Fruit fly (Drosophila melanogaster) whole organism, embryonic: Measurements from ENCODE around the gene Gr64a.

Experiments used
- Antp ChIP-seq: fragments of 200-800 bp; sonication (Bioruptor generic); optimal IDR thresholded peaks from 3 replicates; lab custom pipeline; 2016; ENCODE audit warnings: missing biosample characterization, missing genetic modification characterization
- Awh ChIP-seq: fragments of 200-800 bp; sonication (Bioruptor generic); IDR thresholded peaks from 2 replicates; pipeline ENCODE4, ENCODE4 v1.3.6; 2022; ENCODE audit warnings: missing biosample characterization, missing genetic modification characterization
- BEAF-32 ChIP-seq: fragments of 200-800 bp; sonication (Bioruptor generic); optimal IDR thresholded peaks from 3 replicates; lab custom pipeline; 2017; ENCODE audit warnings: missing biosample characterization, missing genetic modification characterization, mild to moderate bottlenecking, moderate library complexity, missing genetic modification reagents
- Bgb ChIP-seq: fragments of 200-800 bp; sonication (Bioruptor generic); IDR thresholded peaks from 2 replicates; pipeline ENCODE4 v1.3.6; 2022; ENCODE audit warnings: missing biosample characterization, missing genetic modification characterization; ENCODE audit not compliant: partially characterized antibody
- Bteb2 ChIP-seq: fragments of 200-800 bp; sonication (Bioruptor generic); optimal IDR thresholded peaks from 2 replicates; lab custom pipeline; 2016; ENCODE audit warnings: missing biosample characterization, missing genetic modification characterization
- CG10543 ChIP-seq: fragments of 200-800 bp; sonication (Bioruptor generic); optimal IDR thresholded peaks from 3 replicates; lab custom pipeline; 2017; ENCODE audit warnings: missing biosample characterization, mild to moderate bottlenecking, missing genetic modification characterization, moderate library complexity
- CG11695 ChIP-seq: fragments of 200-800 bp; sonication (Bioruptor generic); IDR thresholded peaks from 3 replicates; pipeline ENCODE4 v1.3.6; 2022; ENCODE audit warnings: missing biosample characterization, missing genetic modification characterization
- CG12155 ChIP-seq: fragments of 200-800 bp; sonication (Bioruptor generic); optimal IDR thresholded peaks from 3 replicates; lab custom pipeline; 2016; ENCODE audit warnings: missing biosample characterization, missing genetic modification characterization
- CG1233 ChIP-seq: fragments of 200-800 bp; sonication (Bioruptor generic); optimal IDR thresholded peaks from 4 replicates; lab custom pipeline; 2018; ENCODE audit warnings: missing biosample characterization, mild to moderate bottlenecking, missing genetic modification characterization
- CG12744 ChIP-seq: fragments of 200-800 bp; sonication (Bioruptor generic); optimal IDR thresholded peaks from 2 replicates; lab custom pipeline; 2016; ENCODE audit warnings: missing biosample characterization, missing genetic modification characterization
- CG13123 ChIP-seq: fragments of 200-800 bp; sonication (Bioruptor generic); optimal IDR thresholded peaks from 2 replicates; lab custom pipeline; 2016; ENCODE audit warnings: missing biosample characterization, missing genetic modification characterization
- CG14667 ChIP-seq: fragments of 200-800 bp; sonication (Bioruptor generic); IDR thresholded peaks from 2 replicates; pipeline ENCODE4 v1.3.6; 2022; ENCODE audit warnings: missing biosample characterization, missing genetic modification characterization
- CG17361 ChIP-seq: fragments of 200-800 bp; sonication (Bioruptor generic); IDR thresholded peaks from 3 replicates; pipeline ENCODE4 v1.3.6; 2022; ENCODE audit warnings: missing biosample characterization, missing genetic modification characterization
- CG18011 ChIP-seq: fragments of 200-800 bp; sonication (Bioruptor generic); optimal IDR thresholded peaks from 2 replicates; lab custom pipeline; 2017; ENCODE audit warnings: missing biosample characterization, missing genetic modification characterization, mild to moderate bottlenecking, moderate library complexity, missing genotype
- CG2116 ChIP-seq: fragments of 200-800 bp; sonication (Bioruptor generic); optimal IDR thresholded peaks from 3 replicates; lab custom pipeline; 2018; ENCODE audit warnings: missing biosample characterization, mild to moderate bottlenecking, missing genetic modification characterization
- CG2678 ChIP-seq: fragments of 200-800 bp; sonication (Bioruptor generic); optimal IDR thresholded peaks from 3 replicates; lab custom pipeline; 2019; ENCODE audit warnings: missing biosample characterization, mild to moderate bottlenecking, missing genetic modification characterization, moderate library complexity
- CG2712 ChIP-seq: fragments of 200-800 bp; optimal IDR thresholded peaks from 3 replicates; lab custom pipeline; 2019; ENCODE audit warnings: missing biosample characterization, mild to moderate bottlenecking, missing genetic modification characterization, moderate library complexity
- CG2875 ChIP-seq: fragments of 200-800 bp; sonication (Bioruptor generic); optimal IDR thresholded peaks from 2 replicates; lab custom pipeline; 2017; ENCODE audit warnings: missing biosample characterization, mild to moderate bottlenecking, missing genetic modification characterization, missing genetic modification reagents
- CG31441 ChIP-seq: fragments of 200-800 bp; sonication (Bioruptor generic); IDR thresholded peaks from 2 replicates; pipeline ENCODE4 v1.3.6; 2022; ENCODE audit warnings: missing biosample characterization, missing genetic modification characterization
- CG6689 ChIP-seq: fragments of 200-800 bp; sonication (Bioruptor generic); IDR thresholded peaks from 2 replicates; pipeline ENCODE4 v1.3.6; 2022; ENCODE audit warnings: missing biosample characterization, missing genetic modification characterization
- CG8478 ChIP-seq: fragments of >200 bp; optimal IDR thresholded peaks from 2 replicates; lab custom pipeline; 2018
- Drgx ChIP-seq: fragments of 200-800 bp; sonication (Bioruptor generic); IDR thresholded peaks from 2 replicates; pipeline ENCODE4 v1.3.6; 2022; ENCODE audit warnings: missing biosample characterization, missing genetic modification characterization
- ERR ChIP-seq: fragments of 200-800 bp; sonication (Bioruptor generic); optimal IDR thresholded peaks from 2 replicates; lab custom pipeline; 2016; ENCODE audit warnings: missing biosample characterization, missing genetic modification characterization
- Neu2 ChIP-seq: fragments of 200-800 bp; sonication (Bioruptor generic); optimal IDR thresholded peaks from 3 replicates; lab custom pipeline; 2016; ENCODE audit warnings: missing biosample characterization, missing genetic modification characterization, borderline replicate concordance
- Pdp1 ChIP-seq, 2 experiments: fragments of 200-800 bp; sonication (Bioruptor generic); optimal IDR thresholded peaks; 3 replicates each; lab custom pipeline; 2016; ENCODE audit warnings: missing biosample characterization in 2 of 2, missing genetic modification characterization in 2 of 2, mild to moderate bottlenecking in 1 of 2, moderate library complexity in 1 of 2
- Poxn ChIP-seq: fragments of 200-800 bp; sonication (Bioruptor generic); IDR thresholded peaks from 2 replicates; pipeline ENCODE4 v1.3.6; 2022; ENCODE audit warnings: missing biosample characterization, missing genetic modification characterization
- Stat92E ChIP-seq, 3 experiments: fragments of >200 bp in 2 of 3; fragments of 200-800 bp in 1 of 3; sonication (Bioruptor generic) in 1 of 3; optimal IDR thresholded peaks; 2 replicates each; lab custom pipeline; 2017 to 2019; ENCODE audit warnings: missing biosample characterization in 3 of 3, missing genetic modification characterization in 3 of 3, mild to moderate bottlenecking in 1 of 3, moderate library complexity in 1 of 3
- bigmax ChIP-seq: fragments of 200-800 bp; sonication (Bioruptor generic); optimal IDR thresholded peaks from 2 replicates; lab custom pipeline; 2018; ENCODE audit warnings: missing biosample characterization, mild to moderate bottlenecking, missing genetic modification characterization
- ci ChIP-seq: fragments of 200-800 bp; sonication (Bioruptor generic); IDR thresholded peaks from 3 replicates; pipeline ENCODE4 v1.3.6; 2022; ENCODE audit warnings: missing biosample characterization, missing genetic modification characterization
- corto ChIP-seq: fragments of 200-800 bp; sonication (Bioruptor generic); optimal IDR thresholded peaks from 2 replicates; lab custom pipeline; 2016; ENCODE audit warnings: missing biosample characterization, mild to moderate bottlenecking, missing genetic modification characterization, moderate library complexity
- dpn ChIP-seq, 2 experiments: fragments of 200-800 bp; sonication (Bioruptor generic); optimal IDR thresholded peaks; 3 replicates each; lab custom pipeline; 2016; ENCODE audit warnings: missing biosample characterization in 2 of 2, missing genetic modification characterization in 2 of 2
- en ChIP-seq: fragments of 200-800 bp; sonication (Bioruptor generic); optimal IDR thresholded peaks from 2 replicates; lab custom pipeline; 2016; ENCODE audit warnings: missing biosample characterization, missing genetic modification characterization
- gem ChIP-seq: fragments of 200-800 bp; sonication (Bioruptor generic); optimal IDR thresholded peaks from 2 replicates; lab custom pipeline; 2019; ENCODE audit warnings: missing biosample characterization, mild to moderate bottlenecking, missing genetic modification characterization, moderate library complexity
- klu ChIP-seq: fragments of 200-800 bp; sonication (Bioruptor generic); IDR thresholded peaks from 2 replicates; pipeline ENCODE4 v1.3.6; 2022; ENCODE audit warnings: missing biosample characterization, missing genetic modification characterization
- mld ChIP-seq: fragments of 200-800 bp; sonication (Bioruptor generic); IDR thresholded peaks from 3 replicates; pipeline ENCODE4 v1.3.6; 2022; ENCODE audit warnings: missing biosample characterization, missing genetic modification characterization; ENCODE audit not compliant: partially characterized antibody
- nerfin-1 ChIP-seq: fragments of 200-800 bp; sonication (Bioruptor generic); optimal IDR thresholded peaks from 3 replicates; lab custom pipeline; 2019; ENCODE audit warnings: missing biosample characterization, mild to moderate bottlenecking, missing genetic modification characterization, moderate library complexity
- nmo ChIP-seq: fragments of 200-800 bp; sonication (Bioruptor generic); optimal IDR thresholded peaks from 2 replicates; lab custom pipeline; 2018; ENCODE audit warnings: missing biosample characterization, mild to moderate bottlenecking, missing genetic modification characterization, moderate library complexity
- onecut ChIP-seq: fragments of 200-800 bp; sonication (Bioruptor generic); IDR thresholded peaks from 2 replicates; pipeline ENCODE4 v1.3.6; 2022; ENCODE audit warnings: missing biosample characterization, missing genetic modification characterization
- org-1 ChIP-seq: fragments of 200-800 bp; sonication (Bioruptor generic); optimal IDR thresholded peaks from 2 replicates; lab custom pipeline; 2017; ENCODE audit warnings: missing biosample characterization, missing genetic modification characterization
- prd ChIP-seq, 3 experiments: fragments of >200 bp in 2 of 3; fragments of 200-800 bp in 1 of 3; sonication (Bioruptor generic) in 1 of 3; optimal IDR thresholded peaks in 2 of 3; IDR thresholded peaks in 1 of 3; 2 replicates in 2 of 3; 3 replicates in 1 of 3; pipeline versions ENCODE4 v1.3.6 to Lab custom; 2017 to 2022; ENCODE audit warnings: missing biosample characterization in 1 of 3, missing genetic modification characterization in 1 of 3
- salm ChIP-seq: fragments of 200-800 bp; sonication (Bioruptor generic); optimal IDR thresholded peaks from 2 replicates; lab custom pipeline; 2018; ENCODE audit warnings: missing biosample characterization, mild to moderate bottlenecking, missing genetic modification characterization
- sc ChIP-seq, 3 experiments: fragments of >200 bp in 2 of 3; fragments of 200-800 bp in 1 of 3; sonication (Bioruptor generic) in 1 of 3; optimal IDR thresholded peaks; 2 replicates in 2 of 3; 3 replicates in 1 of 3; lab custom pipeline; 2017; ENCODE audit warnings: mild to moderate bottlenecking in 1 of 3, missing biosample characterization in 1 of 3, missing genetic modification characterization in 1 of 3, missing genetic modification reagents in 1 of 3
- scrt ChIP-seq: fragments of 200-800 bp; sonication (Bioruptor generic); optimal IDR thresholded peaks from 2 replicates; lab custom pipeline; 2018; ENCODE audit warnings: missing biosample characterization, mild to moderate bottlenecking, missing genetic modification characterization, moderate library complexity
- sima ChIP-seq: fragments of 200-800 bp; sonication (Bioruptor generic); optimal IDR thresholded peaks from 2 replicates; lab custom pipeline; 2016; ENCODE audit warnings: missing biosample characterization, missing genetic modification characterization
- sug ChIP-seq: fragments of 200-800 bp; optimal IDR thresholded peaks from 2 replicates; lab custom pipeline; 2019; ENCODE audit warnings: missing biosample characterization, mild to moderate bottlenecking, missing genetic modification characterization, moderate library complexity
- tap ChIP-seq: fragments of 200-800 bp; optimal IDR thresholded peaks from 3 replicates; lab custom pipeline; 2019; ENCODE audit warnings: missing biosample characterization, mild to moderate bottlenecking, missing genetic modification characterization, moderate library complexity
- tgo ChIP-seq: fragments of 200-800 bp; sonication (Bioruptor generic); IDR thresholded peaks from 3 replicates; pipeline ENCODE4 v1.3.6; 2022; ENCODE audit warnings: missing biosample characterization, missing genetic modification characterization
- tin ChIP-seq: fragments of 200-800 bp; sonication (Bioruptor generic); optimal IDR thresholded peaks from 3 replicates; lab custom pipeline; 2016; ENCODE audit warnings: missing biosample characterization, missing genetic modification characterization
- tna ChIP-seq: fragments of 200-800 bp; sonication (Bioruptor generic); IDR thresholded peaks from 2 replicates; pipeline ENCODE4 v1.3.6; 2022; ENCODE audit warnings: missing biosample characterization, missing genetic modification characterization; ENCODE audit not compliant: partially characterized antibody
- zf30C ChIP-seq: fragments of 200-800 bp; sonication (Bioruptor generic); optimal IDR thresholded peaks from 3 replicates; lab custom pipeline; 2018; ENCODE audit warnings: missing biosample characterization, mild to moderate bottlenecking, missing genetic modification characterization

Gr64a gene

DNA sequence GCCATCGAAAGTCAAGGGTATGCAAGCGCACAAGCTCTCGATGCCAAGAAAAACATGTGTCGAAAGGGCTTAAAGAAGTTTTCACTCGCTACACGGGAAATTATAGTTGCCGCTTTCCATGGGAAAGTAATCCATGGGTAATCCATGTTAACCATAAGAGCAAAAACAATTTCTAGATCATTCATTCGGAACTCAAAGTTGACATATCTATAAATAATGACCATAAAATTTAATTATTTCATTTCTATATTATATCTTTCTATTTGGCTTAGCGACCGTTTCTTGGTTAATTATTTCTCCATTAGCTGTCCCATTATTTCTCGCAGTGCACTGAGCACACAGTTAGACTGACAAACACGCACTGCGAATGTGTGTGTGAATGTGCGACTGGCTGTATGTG lies 25.9 kb upstream of the Gr64a start (continued):
- TF ChIP-seq CG12155, result no peak
- TF ChIP-seq CG31441 (GFP tag; lab: Robert Waterston, UW), result peak; percentile 22; the same call in 1 of the 2 replicates
- TF ChIP-seq BEAF-32 (GFP tag; lab: Kevin White, UChicago), result no peak
- no peak for TF ChIP-seq CG11695 (GFP tag; lab: Robert Waterston, UW)
- no peak for TF ChIP-seq prd (optimal IDR thresholded peaks at IDR 0.05; lab: Kevin White, UChicago)
- peak; percentile 15; the same call in 1 of the 3 replicates for TF ChIP-seq prd (GFP tag; IDR thresholded peaks at IDR 0.05; lab: Robert Waterston, UW)
- TF ChIP-seq bigmax, result no peak
- TF ChIP-seq CG2116, result no peak
- TF ChIP-seq ERR (GFP tag; lab: Kevin White, UChicago), result no peak
- TF ChIP-seq nerfin-1 (tag; lab: Kevin White, UChicago), result no peak
- no peak for TF ChIP-seq mld (GFP tag; lab: Robert Waterston, UW)
- no peak for TF ChIP-seq Poxn (GFP tag; lab: Robert Waterston, UW)
- TF ChIP-seq org-1 (GFP tag; lab: Kevin White, UChicago), result peak; percentile 1
- TF ChIP-seq tin, result no peak
- TF ChIP-seq tap, result no peak
- no peak; the same call in 2 of the 3 replicates for TF ChIP-seq tgo (GFP tag; lab: Robert Waterston, UW)
- TF ChIP-seq scrt (GFP tag; lab: Kevin White, UChicago), result peak; percentile 1
- no peak for TF ChIP-seq CG14667
- TF ChIP-seq CG2875, result no peak
- TF ChIP-seq CG1233 (GFP tag; lab: Kevin White, UChicago), result no peak
- TF ChIP-seq nmo, result peak; percentile 49
- no peak for TF ChIP-seq CG8478 (lab: Kevin White, UChicago)
- no peak for TF ChIP-seq Bgb (GFP tag; lab: Robert Waterston, UW)
- peak; percentile 60 for TF ChIP-seq gem (tag; lab: Kevin White, UChicago)
- TF ChIP-seq Awh (GFP tag; lab: Robert Waterston, UW), result no peak
- TF ChIP-seq tna (GFP tag; lab: Robert Waterston, UW), result no peak
- no peak for TF ChIP-seq Neu2
- no peak for TF ChIP-seq sc (optimal IDR thresholded peaks at IDR 0.05; lab: Kevin White, UChicago)
- TF ChIP-seq sc (GFP tag; optimal IDR thresholded peaks at IDR 0.05; lab: Kevin White, UChicago), result no peak
- peak in 1 of 2 experiments; percentile 21 for TF ChIP-seq dpn (GFP tag; optimal IDR thresholded peaks at IDR 0.05; lab: Kevin White, UChicago)
- peak; percentile 53 for TF ChIP-seq CG2678
- no peak for TF ChIP-seq Antp (GFP tag; lab: Kevin White, UChicago)
- no peak for TF ChIP-seq Drgx (GFP tag; lab: Robert Waterston, UW)
- no peak for TF ChIP-seq CG13123 (GFP tag; lab: Kevin White, UChicago)
- no peak for TF ChIP-seq Pdp1 (GFP tag; optimal IDR thresholded peaks at IDR 0.05; lab: Kevin White, UChicago)
- TF ChIP-seq Bteb2 (GFP tag; lab: Kevin White, UChicago), result no peak
- TF ChIP-seq en (GFP tag; lab: Kevin White, UChicago), result no peak
- peak; percentile 41 for TF ChIP-seq CG10543 (GFP tag; lab: Kevin White, UChicago)
- peak; percentile 60 for TF ChIP-seq sug (tag; lab: Kevin White, UChicago)
- TF ChIP-seq CG17361, result peak; percentile 58; the same call in 1 of the 3 replicates
- no peak for TF ChIP-seq Stat92E (GFP tag; optimal IDR thresholded peaks at IDR 0.05; lab: Kevin White, UChicago)
- peak; percentile 7 for TF ChIP-seq CG2712
- no peak for TF ChIP-seq onecut (GFP tag; lab: Robert Waterston, UW)
- no peak for TF ChIP-seq klu
- peak; percentile 6; the same call in 1 of the 2 replicates for TF ChIP-seq CG6689
- TF ChIP-seq ci (GFP tag; lab: Robert Waterston, UW), result 0 out of 3 replicates have a peak, but pooled peaks have one; percentile 26
- peak; percentile 9 for TF ChIP-seq CG18011 (GFP tag; lab: Kevin White, UChicago)
- peak; percentile 51 for TF ChIP-seq zf30C (GFP tag; lab: Kevin White, UChicago)
- no peak for TF ChIP-seq salm (tag; lab: Kevin White, UChicago)
- no peak for TF ChIP-seq CG12744 (GFP tag; lab: Kevin White, UChicago)
- TF ChIP-seq corto (GFP tag; lab: Kevin White, UChicago), result no peak
- no peak for TF ChIP-seq sima
